Worm (Caenorhabditis elegans) whole organism, mixed stage, embryonic: Measurements from ENCODE around the gene ric-3.

Source experiments
- ceh-83 ChIP-seq: fragments of 200-800 bp; sonication (Bioruptor generic); optimal IDR thresholded peaks from 2 replicates; lab custom pipeline; 2018; ENCODE audit warnings: mild to moderate bottlenecking, missing genetic modification characterization, missing compliant biosample characterization
- elt-3 ChIP-seq: fragments of 150-350 bp; optimal IDR thresholded peaks from 2 replicates; lab custom pipeline; 2014; ENCODE audit warnings: missing biosample characterization, missing genetic modification characterization
- hlh-1 ChIP-seq: fragments of 150-350 bp; optimal IDR thresholded peaks from 2 replicates; lab custom pipeline; 2014; ENCODE audit warnings: missing biosample characterization, missing genetic modification reagents, missing genetic modification characterization
- lsy-2 ChIP-seq: fragments of 150-350 bp; optimal IDR thresholded peaks from 2 replicates; lab custom pipeline; 2014; ENCODE audit warnings: missing biosample characterization, missing genetic modification characterization
- mep-1 ChIP-seq: fragments of 150-350 bp; optimal IDR thresholded peaks from 2 replicates; lab custom pipeline; 2017; ENCODE audit warnings: missing biosample characterization, missing genetic modification reagents, missing genetic modification characterization, inconsistent platforms
- nhr-12 ChIP-seq: fragments of 150-350 bp; optimal IDR thresholded peaks from 2 replicates; lab custom pipeline; 2014; ENCODE audit warnings: missing biosample characterization, missing genetic modification characterization
- nhr-76 ChIP-seq: sonication (generic microtip); optimal IDR thresholded peaks from 2 replicates; lab custom pipeline; 2017; ENCODE audit warnings: missing biosample characterization, missing genetic modification characterization
- pha-4 ChIP-seq: fragments of 150-350 bp; optimal IDR thresholded peaks from 2 replicates; lab custom pipeline; 2018; ENCODE audit warnings: missing biosample characterization, missing genetic modification reagents, missing genetic modification characterization
- snpc-4 ChIP-seq: fragments of 150-350 bp; optimal IDR thresholded peaks from 2 replicates; lab custom pipeline; 2014; ENCODE audit warnings: missing biosample characterization, missing genetic modification characterization
- sptf-1 ChIP-seq: sonication (generic microtip); optimal IDR thresholded peaks from 2 replicates; lab custom pipeline; 2017; ENCODE audit warnings: mild to moderate bottlenecking, missing genetic modification characterization, moderate library complexity, missing compliant biosample characterization
- unc-62 ChIP-seq: fragments of 150-350 bp; optimal IDR thresholded peaks from 2 replicates; lab custom pipeline; 2014; ENCODE audit warnings: missing biosample characterization, missing genetic modification reagents, missing genetic modification characterization

DNA sequence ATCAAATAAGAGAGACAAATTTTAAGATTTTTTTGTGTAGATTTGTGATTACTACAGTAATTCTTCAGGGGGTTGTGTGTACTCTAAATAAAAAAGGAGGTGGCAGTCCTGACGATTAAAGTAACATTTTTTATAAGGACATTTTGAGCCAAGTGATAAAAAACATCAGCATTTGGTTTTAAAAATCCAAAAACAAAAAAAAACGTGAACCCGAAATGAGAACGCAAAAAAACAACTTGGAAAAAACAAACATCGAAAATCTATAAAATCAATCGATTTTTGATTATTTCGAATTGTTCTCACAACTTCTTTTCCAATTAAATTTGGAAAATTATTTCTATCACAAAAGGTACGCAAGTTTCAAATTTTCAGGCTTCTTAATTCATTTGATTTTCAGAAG, 52.4 kb downstream of the ric-3 start, which contains the start of gene T06C10.3:
- no peak for TF ChIP-seq snpc-4
- TF ChIP-seq nhr-12 (tag; lab: Kevin White, UChicago): no peak
- no peak for TF ChIP-seq nhr-76 (tag; lab: Kevin White, UChicago)
- no peak for TF ChIP-seq elt-3 (tag; lab: Kevin White, UChicago)
- no peak for TF ChIP-seq lsy-2 (tag; lab: Kevin White, UChicago)
- TF ChIP-seq hlh-1 (tag; lab: Kevin White, UChicago): no peak
- TF ChIP-seq sptf-1 (tag; lab: Kevin White, UChicago): no peak
- TF ChIP-seq unc-62 (GFP tag; lab: Kevin White, UChicago): no peak
- no peak for TF ChIP-seq ceh-83 (GFP tag; lab: Kevin White, UChicago)
- no peak for TF ChIP-seq pha-4 (tag; lab: Kevin White, UChicago)
- TF ChIP-seq mep-1 (tag; lab: Kevin White, UChicago): no peak
